Worm (Caenorhabditis elegans) whole organism, late embryonic: Measurements from ENCODE around the gene R13H4.7.

ENCODE experiments used
- C08G9.2 ChIP-seq: sonication (generic microtip); optimal IDR thresholded peaks from 2 replicates; lab custom pipeline; 2016; ENCODE audit warnings: mild to moderate bottlenecking, missing genetic modification characterization, moderate library complexity, missing compliant biosample characterization
- F13H6.1 ChIP-seq: sonication (generic microtip); optimal IDR thresholded peaks from 2 replicates; lab custom pipeline; 2016; ENCODE audit warnings: missing genetic modification characterization, missing compliant biosample characterization
- K02D7.2 ChIP-seq: sonication (generic microtip); optimal IDR thresholded peaks from 2 replicates; lab custom pipeline; 2017; ENCODE audit warnings: mild to moderate bottlenecking, missing genetic modification characterization, missing compliant biosample characterization
- ahr-1 ChIP-seq: sonication (generic microtip); optimal IDR thresholded peaks from 2 replicates; lab custom pipeline; 2016; ENCODE audit warnings: missing genetic modification characterization, missing compliant biosample characterization
- ama-1 ChIP-seq: fragments of 150-350 bp; optimal IDR thresholded peaks from 2 replicates; lab custom pipeline; 2014
- ceh-14 ChIP-seq: sonication (generic microtip); optimal IDR thresholded peaks from 2 replicates; lab custom pipeline; 2016; ENCODE audit warnings: missing genotype, missing genetic modification characterization, missing compliant biosample characterization
- ceh-19 ChIP-seq: fragments of 200-800 bp; sonication (Bioruptor generic); optimal IDR thresholded peaks from 2 replicates; lab custom pipeline; 2018; ENCODE audit warnings: mild to moderate bottlenecking, missing genetic modification characterization, missing compliant biosample characterization
- ceh-2 ChIP-seq: sonication (generic microtip); optimal IDR thresholded peaks from 2 replicates; lab custom pipeline; 2016; ENCODE audit warnings: missing genotype, missing genetic modification characterization, missing compliant biosample characterization
- ceh-31 ChIP-seq: sonication (generic microtip); optimal IDR thresholded peaks from 2 replicates; lab custom pipeline; 2016; ENCODE audit warnings: missing genetic modification characterization, missing compliant biosample characterization
- ceh-45 ChIP-seq: fragments of 200-800 bp; sonication (Bioruptor generic); IDR thresholded peaks from 2 replicates; pipeline ENCODE4 v1.3.6; 2022; ENCODE audit warnings: missing genetic modification reagents, missing genetic modification characterization, missing compliant biosample characterization
- ceh-48 ChIP-seq: sonication (generic microtip); optimal IDR thresholded peaks from 2 replicates; lab custom pipeline; 2016; ENCODE audit warnings: missing genetic modification characterization, inconsistent platforms, missing compliant biosample characterization
- ceh-9 ChIP-seq: sonication (generic microtip); optimal IDR thresholded peaks from 2 replicates; lab custom pipeline; 2016; ENCODE audit warnings: mild to moderate bottlenecking, missing genetic modification characterization, inconsistent platforms, missing compliant biosample characterization
- che-1 ChIP-seq: sonication (generic microtip); optimal IDR thresholded peaks from 2 replicates; lab custom pipeline; 2016; ENCODE audit warnings: mild to moderate bottlenecking, missing genetic modification characterization, missing compliant biosample characterization
- dmd-4 ChIP-seq: sonication (generic microtip); optimal IDR thresholded peaks from 2 replicates; lab custom pipeline; 2016; ENCODE audit warnings: borderline replicate concordance, missing genetic modification characterization, missing compliant biosample characterization
- elt-2 ChIP-seq: sonication (generic microtip); optimal IDR thresholded peaks from 2 replicates; lab custom pipeline; 2016; ENCODE audit warnings: missing genetic modification reagents, missing genetic modification characterization, missing compliant biosample characterization
- elt-4 ChIP-seq: sonication (generic microtip); optimal IDR thresholded peaks from 2 replicates; lab custom pipeline; 2016; ENCODE audit warnings: missing genetic modification characterization, missing compliant biosample characterization
- ets-4 ChIP-seq: sonication (generic microtip); optimal IDR thresholded peaks from 2 replicates; lab custom pipeline; 2016; ENCODE audit warnings: missing genetic modification characterization, missing compliant biosample characterization
- hlh-15 ChIP-seq: sonication (generic microtip); optimal IDR thresholded peaks from 2 replicates; lab custom pipeline; 2016; ENCODE audit warnings: missing genetic modification characterization, missing compliant biosample characterization
- lin-11 ChIP-seq: fragments of 200-800 bp; sonication (Bioruptor generic); optimal IDR thresholded peaks from 2 replicates; lab custom pipeline; 2018; ENCODE audit warnings: mild to moderate bottlenecking, missing genetic modification characterization, missing compliant biosample characterization
- madf-2 ChIP-seq: sonication (generic microtip); optimal IDR thresholded peaks from 2 replicates; lab custom pipeline; 2017; ENCODE audit warnings: missing genetic modification characterization, missing compliant biosample characterization
- mec-3 ChIP-seq: sonication (generic microtip); optimal IDR thresholded peaks from 2 replicates; lab custom pipeline; 2016; ENCODE audit warnings: borderline replicate concordance, missing genetic modification characterization, missing compliant biosample characterization
- nhr-11 ChIP-seq: fragments of 150-350 bp; optimal IDR thresholded peaks from 2 replicates; lab custom pipeline; 2014; ENCODE audit warnings: missing biosample characterization, missing genetic modification characterization
- pax-1 ChIP-seq: fragments of 150-350 bp; optimal IDR thresholded peaks from 2 replicates; lab custom pipeline; 2014; ENCODE audit warnings: missing biosample characterization, missing genetic modification characterization
- pha-2 ChIP-seq: sonication (generic microtip); optimal IDR thresholded peaks from 2 replicates; lab custom pipeline; 2017; ENCODE audit warnings: mild to moderate bottlenecking, missing genetic modification characterization, missing compliant biosample characterization
- pha-4 ChIP-seq: fragments of 150-350 bp; optimal IDR thresholded peaks from 2 replicates; lab custom pipeline; 2018; ENCODE audit warnings: missing biosample characterization, missing genetic modification reagents, missing genetic modification characterization
- pqm-1 ChIP-seq: sonication (generic microtip); optimal IDR thresholded peaks from 2 replicates; lab custom pipeline; 2016; ENCODE audit warnings: missing genetic modification characterization, missing compliant biosample characterization
- pros-1 ChIP-seq: fragments of 150-350 bp; optimal IDR thresholded peaks from 2 replicates; lab custom pipeline; 2014; ENCODE audit warnings: missing biosample characterization, missing genetic modification reagents, missing genetic modification characterization
- ref-2 ChIP-seq: sonication (generic microtip); optimal IDR thresholded peaks from 2 replicates; lab custom pipeline; 2016; ENCODE audit warnings: missing genetic modification characterization, missing compliant biosample characterization
- sox-2 ChIP-seq: fragments of 200-800 bp; sonication (Bioruptor generic); IDR thresholded peaks from 2 replicates; pipeline ENCODE4 v1.3.6; 2022; ENCODE audit warnings: missing genetic modification reagents, missing genetic modification characterization, missing compliant biosample characterization
- sox-4 ChIP-seq: sonication (generic microtip); optimal IDR thresholded peaks from 2 replicates; lab custom pipeline; 2017; ENCODE audit warnings: mild to moderate bottlenecking, missing genetic modification characterization, inconsistent platforms, missing compliant biosample characterization
- tbx-2 ChIP-seq: sonication (generic microtip); optimal IDR thresholded peaks from 2 replicates; lab custom pipeline; 2016; ENCODE audit warnings: missing genetic modification characterization, missing compliant biosample characterization
- tbx-7 ChIP-seq: sonication (generic microtip); optimal IDR thresholded peaks from 2 replicates; lab custom pipeline; 2016; ENCODE audit warnings: missing genotype, missing genetic modification characterization, missing compliant biosample characterization

The R13H4.7 gene

DNA sequence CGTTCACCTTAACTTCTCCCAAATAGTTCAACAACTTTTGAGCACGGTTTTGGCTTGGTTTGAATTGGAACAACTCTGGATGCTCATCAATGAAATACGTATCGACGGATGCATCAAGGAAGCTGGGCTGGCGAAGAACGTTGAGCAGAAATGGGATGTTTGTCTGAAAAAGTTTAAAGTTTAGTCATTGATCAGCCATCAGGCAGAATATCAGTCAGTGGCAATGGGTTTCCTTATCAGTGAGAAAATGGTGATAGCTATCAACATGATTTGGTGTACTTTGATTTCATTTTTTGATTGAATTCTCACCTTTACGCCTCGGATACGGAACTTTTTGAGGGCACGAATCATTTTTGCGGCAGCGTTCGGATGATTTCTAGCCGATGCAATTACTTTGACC lies 47.5 kb downstream of the R13H4.7 start:
- TF ChIP-seq tbx-7 (tag; lab: Kevin White, UChicago) (no peak), elt-2 (tag; lab: Kevin White, UChicago) (peak; percentile 34)

- TF ChIP-seq ahr-1 (tag; lab: Kevin White, UChicago) (no peak), pha-4 (tag; lab: Kevin White, UChicago) (no peak), pqm-1 (tag; lab: Kevin White, UChicago) (no peak)
These were observed 48.6 kb downstream of the R13H4.7 start for ce11 chrV:11819451-11819850.

- TF ChIP-seq mec-3 (tag; lab: Kevin White, UChicago) (no peak), sox-4 (tag; lab: Kevin White, UChicago) (no peak), ama-1 (no peak), ceh-2 (tag; lab: Kevin White, UChicago) (no peak), elt-4 (tag; lab: Kevin White, UChicago) (no peak), ceh-31 (tag; lab: Kevin White, UChicago) (no peak), ets-4 (no peak), ceh-14 (tag; lab: Kevin White, UChicago) (no peak), F13H6.1 (tag; lab: Kevin White, UChicago) (no peak), pros-1 (tag; lab: Kevin White, UChicago) (no peak), tbx-2 (tag; lab: Kevin White, UChicago) (no peak), lin-11 (tag; lab: Kevin White, UChicago) (no peak), pha-4 (tag; lab: Kevin White, UChicago) (no peak), madf-2 (no peak), sox-2 (GFP tag; lab: Robert Waterston, UW) (no peak), pha-2 (no peak), K02D7.2 (tag; lab: Kevin White, UChicago) (no peak), ahr-1 (tag; lab: Kevin White, UChicago) (no peak), ceh-45 (GFP tag; lab: Robert Waterston, UW) (no peak)
These were observed 49.3 kb downstream of the R13H4.7 start for ce11 chrV:11818786-11819185.

- TF ChIP-seq pax-1 (tag; lab: Kevin White, UChicago), result no peak
- no peak for TF ChIP-seq dmd-4 (tag; lab: Kevin White, UChicago)
- TF ChIP-seq ceh-9 (tag; lab: Kevin White, UChicago), result no peak
- no peak for TF ChIP-seq che-1
- no peak for TF ChIP-seq ceh-48 (tag; lab: Kevin White, UChicago)
These were observed 50.0 kb downstream of the R13H4.7 start for ce11 chrV:11818064-11818463.

- no peak for TF ChIP-seq ceh-19 (GFP tag; lab: Kevin White, UChicago)
- no peak for TF ChIP-seq C08G9.2 (tag; lab: Kevin White, UChicago)
- TF ChIP-seq hlh-15 (tag; lab: Kevin White, UChicago), result no peak
- no peak for TF ChIP-seq nhr-11 (tag; lab: Kevin White, UChicago)
- no peak for TF ChIP-seq pax-1 (tag; lab: Kevin White, UChicago)
- no peak for TF ChIP-seq ceh-14 (tag; lab: Kevin White, UChicago)
- TF ChIP-seq ref-2 (tag; lab: Kevin White, UChicago), result no peak
These were observed 50.7 kb downstream of the R13H4.7 start for ce11 chrV:11817263-11817726.
